Worm (Caenorhabditis elegans) whole organism, late embryonic: ENCODE measurements around the gene pqn-36.

ENCODE experiments used
- K09A11.1 ChIP-seq: sonication (generic microtip); optimal IDR thresholded peaks from 2 replicates; lab custom pipeline; 2017; ENCODE audit warnings: antibody characterized with exemption, mild to moderate bottlenecking, missing genetic modification characterization, missing compliant biosample characterization; ENCODE audit not compliant: insufficient read depth
- ets-4 ChIP-seq: sonication (generic microtip); optimal IDR thresholded peaks from 2 replicates; lab custom pipeline; 2016; ENCODE audit warnings: missing genetic modification characterization, missing compliant biosample characterization
- fkh-6 ChIP-seq: sonication (generic microtip); optimal IDR thresholded peaks from 2 replicates; lab custom pipeline; 2016; ENCODE audit warnings: missing genetic modification characterization, missing compliant biosample characterization
- gmeb-2 ChIP-seq: sonication (generic microtip); optimal IDR thresholded peaks from 2 replicates; lab custom pipeline; 2016; ENCODE audit warnings: missing genetic modification characterization, inconsistent platforms, missing compliant biosample characterization
- hlh-30 ChIP-seq: sonication (generic microtip); optimal IDR thresholded peaks from 2 replicates; lab custom pipeline; 2017; ENCODE audit warnings: antibody characterized with exemption, missing genetic modification characterization, missing compliant biosample characterization; ENCODE audit not compliant: insufficient read depth
- hlh-6 ChIP-seq: sonication (generic microtip); optimal IDR thresholded peaks from 2 replicates; lab custom pipeline; 2016; ENCODE audit warnings: missing genotype, missing genetic modification characterization, missing compliant biosample characterization
- mec-3 ChIP-seq: sonication (generic microtip); optimal IDR thresholded peaks from 2 replicates; lab custom pipeline; 2016; ENCODE audit warnings: borderline replicate concordance, missing genetic modification characterization, missing compliant biosample characterization

Gene pqn-36

DNA sequence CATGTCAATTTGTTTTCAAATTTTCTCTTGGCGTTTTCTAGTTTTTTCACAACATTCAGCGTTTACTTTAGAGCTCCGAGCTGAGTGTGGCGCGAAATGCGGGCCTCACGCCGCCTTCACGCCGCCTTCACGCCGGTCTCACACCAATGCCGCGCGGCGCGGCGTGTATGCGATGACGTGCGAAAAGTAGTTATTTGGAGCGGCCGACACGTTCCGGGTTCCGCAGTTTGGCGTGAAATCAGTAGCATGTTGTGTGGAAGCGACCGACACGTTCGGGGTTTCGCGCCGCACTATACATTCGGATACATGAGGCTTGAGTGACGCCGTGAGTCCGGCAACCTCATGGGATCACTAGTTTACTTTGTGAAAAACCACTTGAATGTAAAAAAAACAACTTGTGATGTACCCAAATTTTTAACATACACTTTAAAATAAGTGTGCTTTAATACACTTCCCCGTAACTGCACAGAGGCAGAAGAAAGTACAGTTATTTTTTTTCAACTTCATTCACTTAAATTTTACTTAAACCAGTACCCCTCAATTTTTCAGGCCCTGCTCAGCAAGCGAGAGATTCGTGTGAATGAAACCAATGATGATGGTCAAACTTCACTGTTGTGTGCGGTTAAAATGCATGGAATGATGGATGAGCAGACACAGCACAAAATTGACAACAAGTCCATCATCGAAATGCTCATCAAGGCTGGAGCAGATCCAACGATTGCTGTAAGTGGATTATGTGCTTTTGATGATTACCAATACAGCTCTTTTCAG lies 53.0 kb downstream of the pqn-36 start:
- TF ChIP-seq fkh-6 (tag; lab: Kevin White, UChicago) (no peak), K09A11.1 (tag; lab: Kevin White, UChicago) (no peak), ets-4 (tag; lab: Kevin White, UChicago) (no peak), hlh-6 (tag; lab: Kevin White, UChicago) (no peak), mec-3 (tag; lab: Kevin White, UChicago) (no peak), gmeb-2 (tag; lab: Kevin White, UChicago) (no peak), hlh-30 (no peak)
